Worm (Caenorhabditis elegans): Measurements from ENCODE around the gene txt-8.

ce11 chrV:18412887-18413286 lies 1.3 kb upstream of the txt-8 start, which contains the start of gene ZK262.2:
- TF ChIP-seq unc-39 (tag; optimal IDR thresholded peaks at IDR 0.05) (no peak), zag-1 (tag; optimal IDR thresholded peaks at IDR 0.05) (no peak), lin-39 (tag; optimal IDR thresholded peaks at IDR 0.05) (no peak), sdz-12 (GFP tag; optimal IDR thresholded peaks at IDR 0.05) (no peak), snpc-4 (tag; optimal IDR thresholded peaks at IDR 0.05) (no peak), madf-9 (GFP tag; conservative IDR thresholded peaks at IDR 0.05) (no peak), aly-2 (tag; optimal IDR thresholded peaks at IDR 0.05) (no peak)
